Fruit fly (Drosophila melanogaster) whole organism, wandering third instar larva: Measurements from ENCODE around the gene Ttc1.

ENCODE experiments used
- brk ChIP-seq: fragments of 200-800 bp; sonication (Bioruptor generic); optimal IDR thresholded peaks from 2 replicates; lab custom pipeline; 2016; ENCODE audit warnings: missing biosample characterization, mild to moderate bottlenecking, missing genetic modification characterization
- h ChIP-seq: fragments of 200-800 bp; sonication (Bioruptor generic); optimal IDR thresholded peaks from 3 replicates; lab custom pipeline; 2016; ENCODE audit warnings: missing biosample characterization, mild to moderate bottlenecking, missing genetic modification characterization
- usp ChIP-seq: fragments of >200 bp; optimal IDR thresholded peaks from 2 replicates; lab custom pipeline; 2017; ENCODE audit warnings: missing biosample characterization, missing genetic modification characterization

DNA sequence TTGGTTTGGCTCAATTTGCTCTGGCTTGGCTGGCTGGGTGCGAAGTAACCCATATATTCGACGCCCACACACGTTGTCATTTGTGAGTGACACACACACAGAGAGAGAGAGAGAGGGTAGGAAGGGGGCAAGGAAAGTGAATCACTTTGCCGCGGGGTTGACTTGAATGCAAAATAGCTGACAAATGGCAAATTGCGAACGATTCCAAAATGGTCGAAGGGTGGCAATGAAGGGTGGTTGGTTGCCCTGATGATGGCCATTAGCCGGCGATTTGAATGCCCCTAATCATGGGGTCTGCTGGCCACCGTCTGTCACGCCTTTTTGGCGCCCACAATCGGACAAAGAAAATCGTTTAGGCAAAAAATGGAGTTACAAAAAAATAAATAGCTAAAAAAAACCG lies 32.1 kb downstream of the Ttc1 start:
- TF ChIP-seq usp (GFP tag; lab: Kevin White, UChicago) (no peak), h (GFP tag; lab: Kevin White, UChicago) (no peak), brk (GFP tag; lab: Kevin White, UChicago) (no peak)
